Worm (Caenorhabditis elegans) whole organism, young adult: ENCODE results near the gene ZK892.4.

Source experiments
- B0261.1 ChIP-seq: sonication (generic microtip); optimal IDR thresholded peaks from 2 replicates; lab custom pipeline; 2016; ENCODE audit warnings: mild to moderate bottlenecking, missing genetic modification characterization, moderate library complexity, missing compliant biosample characterization
- F57A8.1 ChIP-seq: fragments of 200-800 bp; sonication (Bioruptor generic); optimal IDR thresholded peaks from 2 replicates; lab custom pipeline; 2018; ENCODE audit warnings: mild to moderate bottlenecking, missing genetic modification characterization, moderate library complexity, missing compliant biosample characterization
- dox-1 ChIP-seq: fragments of 200-800 bp; sonication (Bioruptor generic); IDR thresholded peaks from 2 replicates; pipeline ENCODE4 v1.3.6; 2022; ENCODE audit warnings: missing genetic modification reagents, missing genetic modification characterization, missing compliant biosample characterization
- hmg-1.2 ChIP-seq: fragments of 200-800 bp; sonication (Bioruptor generic); IDR thresholded peaks from 2 replicates; pipeline ENCODE4 v1.3.6; 2022; ENCODE audit warnings: missing genetic modification reagents, missing genetic modification characterization, missing compliant biosample characterization
- lag-1 ChIP-seq: fragments of 200-800 bp; sonication (Bioruptor generic); IDR thresholded peaks from 2 replicates; pipeline ENCODE4 v1.3.6; 2022; ENCODE audit warnings: missing genetic modification reagents, missing genetic modification characterization, missing compliant biosample characterization
- madf-6 ChIP-seq: fragments of 200-800 bp; sonication (Bioruptor generic); IDR thresholded peaks from 2 replicates; pipeline ENCODE4 v1.3.6; 2022; ENCODE audit warnings: missing genetic modification reagents, missing genetic modification characterization, missing compliant biosample characterization
- mel-28 ChIP-seq: sonication (generic microtip); optimal IDR thresholded peaks from 2 replicates; lab custom pipeline; 2016; ENCODE audit warnings: borderline replicate concordance, mild to moderate bottlenecking, missing genetic modification characterization, missing compliant biosample characterization
- mes-4 ChIP-seq: sonication (generic microtip); optimal IDR thresholded peaks from 2 replicates; lab custom pipeline; 2016; ENCODE audit warnings: missing genotype, missing genetic modification characterization, missing compliant biosample characterization

DNA sequence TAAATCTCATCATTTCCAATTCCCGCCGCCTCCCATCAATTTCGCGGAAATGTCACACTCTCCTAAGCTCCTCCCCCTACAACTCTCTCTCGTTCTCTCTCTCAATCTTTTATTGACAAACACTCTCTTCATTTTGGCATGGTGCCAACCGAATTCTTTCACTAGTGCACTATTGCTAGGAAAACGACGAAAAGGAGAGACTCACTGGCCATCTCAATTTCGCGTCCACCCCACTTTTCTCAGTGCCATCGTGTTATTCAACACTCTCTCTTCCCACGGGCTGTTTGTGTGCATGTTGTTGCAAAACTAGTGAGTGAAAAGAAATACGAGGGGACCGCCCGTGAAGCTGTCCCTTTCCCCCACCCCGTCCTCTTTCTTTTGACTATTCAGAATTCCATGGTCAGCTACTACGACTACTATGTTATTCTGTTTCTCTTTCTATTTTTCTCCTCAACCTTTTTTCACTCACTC lies 21.5 kb upstream of the ZK892.4 start:
- TF ChIP-seq dox-1 (GFP tag; lab: Robert Waterston, UW): no peak
- no peak for TF ChIP-seq mel-28 (tag; lab: Kevin White, UChicago)
- TF ChIP-seq lag-1 (GFP tag; lab: Robert Waterston, UW): no peak
- TF ChIP-seq B0261.1 (tag; lab: Kevin White, UChicago): no peak
- TF ChIP-seq F57A8.1 (GFP tag; lab: Kevin White, UChicago): no peak
- no peak for TF ChIP-seq madf-6 (GFP tag; lab: Robert Waterston, UW)
- TF ChIP-seq mes-4 (tag; lab: Kevin White, UChicago): no peak
- TF ChIP-seq hmg-1.2 (GFP tag; lab: Robert Waterston, UW): no peak; the same call in 1 of the 2 replicates
